Fruit fly (Drosophila melanogaster): ENCODE results near the gene CG8927.
A peak's percentile ranks its signal among the peaks of the same experiment; 100 is the strongest.

CG8927 gene

DNA sequence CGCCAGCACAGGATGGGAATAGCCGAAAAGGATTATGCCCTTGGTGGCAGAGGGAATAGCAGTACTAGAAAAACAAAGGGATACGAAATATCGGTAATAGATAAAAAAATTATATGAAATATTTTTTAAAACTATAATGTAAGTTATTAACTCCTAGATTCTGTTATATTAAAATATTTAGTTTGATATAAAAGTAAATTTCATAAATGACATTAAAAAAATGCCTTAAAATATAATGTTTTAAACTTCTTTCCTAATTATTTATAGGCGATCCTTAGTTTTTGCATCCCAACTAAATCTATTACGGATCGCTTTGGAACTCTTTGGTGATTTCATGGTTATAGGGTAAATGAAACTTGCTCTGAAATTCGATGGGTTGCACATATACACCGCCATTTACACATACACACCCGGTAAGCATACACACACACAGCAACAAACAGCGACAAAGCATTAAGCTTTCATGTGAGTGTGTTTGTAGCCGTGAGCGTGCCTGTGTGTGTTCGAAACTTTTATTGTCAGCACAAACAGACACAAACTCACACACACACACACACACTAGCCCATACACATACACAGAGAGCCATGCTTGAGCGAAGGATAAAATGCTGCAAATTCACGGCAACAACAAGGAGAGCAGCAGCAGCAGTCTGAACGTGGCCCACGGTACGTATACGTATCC lies 33.1 kb downstream of the CG8927 start:
- TF ChIP-seq psq (GFP tag; optimal IDR thresholded peaks at IDR 0.05): peak; percentile 11
- TF ChIP-seq Sp1 (GFP tag; optimal IDR thresholded peaks at IDR 0.05): no peak
- no peak for TF ChIP-seq woc (GFP tag; optimal IDR thresholded peaks at IDR 0.05)
- peak in 1 of 2 experiments; percentile 23 for TF ChIP-seq foxo (GFP tag; optimal IDR thresholded peaks at IDR 0.05)

DNA sequence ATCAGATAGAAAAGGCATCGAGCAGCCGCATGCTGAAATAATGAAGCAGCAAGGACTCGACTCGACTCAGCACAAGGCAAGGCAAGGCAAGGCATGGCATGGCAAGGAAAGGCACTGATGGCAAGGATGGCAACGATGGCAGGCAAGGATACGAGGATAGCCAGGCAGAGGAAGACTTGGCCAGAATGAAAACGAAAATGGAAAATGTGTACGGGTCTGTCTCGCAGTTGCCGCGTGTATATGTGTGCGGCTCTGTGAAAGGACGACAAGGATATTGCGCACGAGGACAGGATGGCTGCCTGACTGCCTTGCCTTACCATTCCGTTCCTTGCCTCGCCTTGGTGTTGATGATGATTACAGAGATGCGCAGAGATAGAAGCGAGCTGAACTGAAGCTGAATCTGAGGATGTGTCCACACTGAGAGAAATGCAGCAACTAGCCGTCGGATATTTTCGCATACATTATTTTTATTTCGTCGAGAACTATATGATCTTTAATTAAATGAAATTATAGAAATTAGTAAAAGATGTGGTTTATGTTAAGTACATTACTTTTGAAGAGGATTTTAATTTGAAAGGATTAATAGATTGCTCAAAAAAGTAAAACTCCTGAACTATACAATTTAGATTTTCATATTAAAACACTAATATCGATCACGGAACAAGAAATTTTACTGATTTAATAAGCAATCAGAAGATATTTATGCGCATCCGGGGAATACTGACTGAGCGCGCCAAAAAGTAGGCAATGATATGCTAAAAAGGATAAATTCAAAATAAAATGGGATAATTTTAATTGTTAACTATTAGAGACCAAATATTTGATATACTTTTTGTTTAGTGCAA lies 33.9 kb downstream of the CG8927 start:
- TF ChIP-seq Sp1 (GFP tag; optimal IDR thresholded peaks at IDR 0.05) (peak; percentile 6), Mio (GFP tag; optimal IDR thresholded peaks at IDR 0.05) (no peak)

DNA sequence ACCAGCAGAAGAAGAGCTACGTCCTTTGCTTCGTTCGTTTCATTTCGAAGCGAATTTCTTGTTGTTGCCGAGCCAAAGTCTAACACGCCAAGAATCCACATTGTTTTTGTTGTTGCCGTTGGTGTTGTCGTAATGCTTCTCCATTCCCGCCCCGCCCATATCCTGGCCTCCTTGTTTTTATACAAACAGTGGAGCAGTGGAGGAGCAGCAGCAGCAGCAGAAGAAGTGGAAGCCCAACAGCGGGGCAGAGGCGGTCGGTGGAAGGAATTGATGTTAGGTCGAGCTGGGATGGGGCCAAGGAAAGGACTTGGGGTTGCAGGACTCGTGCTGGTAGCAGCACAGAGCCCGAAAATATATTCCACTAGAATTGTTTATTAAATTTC lies 34.5 kb downstream of the CG8927 start:
- no peak for TF ChIP-seq dl (GFP tag; optimal IDR thresholded peaks at IDR 0.05; ENCODE audit: insufficient read depth in 1 of 2, partially characterized antibody in 2 of 2)
- TF ChIP-seq CrebA (GFP tag; optimal IDR thresholded peaks at IDR 0.05; ENCODE audit: borderline replicate concordance): no peak
- TF ChIP-seq Hr83 (GFP tag; optimal IDR thresholded peaks at IDR 0.05; ENCODE audit: poor library complexity, severe bottlenecking): no peak
- no peak for TF ChIP-seq Myc (optimal IDR thresholded peaks at IDR 0.05)
- no peak for TF ChIP-seq Rel (GFP tag; optimal IDR thresholded peaks at IDR 0.05)
- TF ChIP-seq Rel (tag; optimal IDR thresholded peaks at IDR 0.05): no peak
- peak; percentile 10 for TF ChIP-seq Dfd (GFP tag; optimal IDR thresholded peaks at IDR 0.05)

DNA sequence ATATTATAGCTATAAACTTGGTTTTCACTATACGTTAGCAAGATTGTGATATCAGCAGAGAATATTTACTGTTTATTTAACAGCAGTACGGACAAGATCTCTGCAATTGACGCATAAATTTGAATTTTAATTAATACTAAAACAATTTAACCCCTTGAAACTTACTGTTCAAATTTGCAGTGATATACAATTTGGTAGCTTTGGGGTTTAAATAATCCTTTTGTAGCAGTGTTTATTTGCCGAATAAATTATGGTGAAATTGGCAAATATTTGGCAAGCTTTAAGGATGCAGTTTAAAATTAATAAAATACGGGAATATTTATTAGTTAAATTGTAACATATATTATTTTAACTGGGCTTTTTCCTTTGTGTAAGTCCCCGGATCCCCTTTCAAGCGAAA lies 36.5 kb downstream of the CG8927 start:
- TF ChIP-seq foxo (GFP tag; optimal IDR thresholded peaks at IDR 0.05) (no peak), CrebA (GFP tag; optimal IDR thresholded peaks at IDR 0.05; ENCODE audit: borderline replicate concordance) (no peak), usp (GFP tag; optimal IDR thresholded peaks at IDR 0.05) (no peak), br (GFP tag; optimal IDR thresholded peaks at IDR 0.05) (no peak), h (GFP tag; optimal IDR thresholded peaks at IDR 0.05) (no peak), ey (GFP tag; optimal IDR thresholded peaks at IDR 0.05) (no peak), Hr78 (GFP tag; optimal IDR thresholded peaks at IDR 0.05) (no peak), Vsx2 (GFP tag; optimal IDR thresholded peaks at IDR 0.05; ENCODE audit: partially characterized antibody) (no peak), psq (GFP tag; optimal IDR thresholded peaks at IDR 0.05) (no peak), sage (GFP tag; optimal IDR thresholded peaks at IDR 0.05) (no peak), woc (GFP tag; optimal IDR thresholded peaks at IDR 0.05) (no peak), CG32264 (GFP tag; optimal IDR thresholded peaks at IDR 0.05) (no peak), Mio (GFP tag; optimal IDR thresholded peaks at IDR 0.05) (no peak), HLH106 (tag; optimal IDR thresholded peaks at IDR 0.05) (no peak), Abd-B (GFP tag; optimal IDR thresholded peaks at IDR 0.05) (no peak)

DNA sequence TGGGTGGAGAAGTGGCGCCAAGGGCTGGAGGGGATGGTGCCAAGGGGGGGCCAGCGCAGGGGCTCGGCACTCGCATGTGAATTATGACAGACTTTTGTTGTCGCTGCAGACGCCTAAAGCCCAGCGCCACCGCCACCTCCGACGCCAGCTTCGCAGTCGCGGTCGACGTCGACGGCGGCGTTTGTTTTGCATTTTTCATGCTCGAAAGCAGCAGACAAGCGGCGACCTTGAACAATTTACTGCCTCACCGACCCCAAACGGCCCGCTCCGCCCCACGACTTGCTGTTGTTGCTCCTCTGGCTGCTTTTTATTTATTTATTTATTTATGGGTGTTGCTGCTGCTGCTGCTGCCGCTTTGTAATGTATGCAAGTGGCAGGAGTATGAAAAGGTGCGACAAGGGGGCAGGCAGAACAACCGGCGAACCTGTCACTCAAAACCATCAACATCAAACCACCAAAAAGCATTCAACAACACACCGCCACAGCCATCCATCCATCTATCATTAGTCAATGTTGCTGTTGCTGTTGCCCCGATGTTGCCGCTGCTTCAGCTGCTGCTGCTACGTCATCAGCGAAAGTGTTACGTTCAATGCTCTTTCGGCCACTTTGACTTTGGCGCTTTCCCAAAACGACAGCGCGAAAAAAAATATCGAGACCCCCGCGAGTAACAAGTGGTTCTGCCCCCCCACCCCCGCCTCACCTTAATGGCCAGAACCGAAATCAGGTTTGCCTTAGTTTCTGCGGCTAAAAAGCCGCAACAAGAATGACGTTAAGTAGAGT lies 37.6 kb downstream of the CG8927 start:
- TF ChIP-seq sage (GFP tag; optimal IDR thresholded peaks at IDR 0.05) (no peak), GATAd (GFP tag; optimal IDR thresholded peaks at IDR 0.05) (no peak), Hr83 (GFP tag; optimal IDR thresholded peaks at IDR 0.05; ENCODE audit: poor library complexity, severe bottlenecking) (no peak), Dfd (GFP tag; optimal IDR thresholded peaks at IDR 0.05) (peak; percentile 15), rgr (GFP tag; optimal IDR thresholded peaks at IDR 0.05) (no peak)

DNA sequence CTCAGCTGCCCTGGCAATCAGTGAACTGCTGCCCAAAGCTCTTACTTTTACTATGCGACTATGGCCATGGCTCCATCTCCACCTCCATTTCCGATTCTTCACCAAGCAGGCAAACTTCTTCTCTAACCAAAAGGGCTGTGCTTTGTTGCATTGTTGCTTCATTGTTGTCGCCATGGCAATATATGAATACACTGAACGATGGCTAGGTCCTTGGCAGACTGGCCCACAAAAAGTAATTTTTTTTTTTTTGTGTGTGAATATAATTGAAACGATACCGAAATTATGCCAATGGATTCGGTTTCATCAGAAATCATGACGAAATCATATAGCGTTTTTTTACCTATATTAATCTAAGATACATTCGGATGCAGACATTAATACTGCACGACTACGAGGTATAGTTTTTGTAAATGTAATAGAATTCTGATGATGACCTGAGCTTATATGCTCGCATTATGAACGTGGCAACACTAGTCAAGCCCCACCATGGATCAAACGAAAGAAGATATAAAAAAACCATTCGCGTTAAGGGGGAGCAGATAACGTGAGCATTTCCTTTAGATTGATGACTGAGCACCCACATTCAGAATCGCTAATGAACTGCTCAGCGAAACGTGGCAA lies 39.3 kb downstream of the CG8927 start:
- TF ChIP-seq foxo (GFP tag; optimal IDR thresholded peaks at IDR 0.05) (no peak), dmrt93B (GFP tag; optimal IDR thresholded peaks at IDR 0.05) (no peak), Sp1 (GFP tag; optimal IDR thresholded peaks at IDR 0.05) (no peak), dl (GFP tag; optimal IDR thresholded peaks at IDR 0.05; ENCODE audit: insufficient read depth in 1 of 2, partially characterized antibody in 2 of 2) (no peak), usp (GFP tag; optimal IDR thresholded peaks at IDR 0.05) (no peak), sage (GFP tag; optimal IDR thresholded peaks at IDR 0.05) (no peak), Hnf4 (GFP tag; optimal IDR thresholded peaks at IDR 0.05) (no peak), dsf (GFP tag; optimal IDR thresholded peaks at IDR 0.05; ENCODE audit: borderline replicate concordance) (no peak), CG9705 (GFP tag; optimal IDR thresholded peaks at IDR 0.05) (no peak), psq (GFP tag; optimal IDR thresholded peaks at IDR 0.05) (no peak), ey (GFP tag; optimal IDR thresholded peaks at IDR 0.05) (no peak), Dfd (GFP tag; optimal IDR thresholded peaks at IDR 0.05) (no peak), tai (GFP tag; optimal IDR thresholded peaks at IDR 0.05) (no peak), Vsx2 (GFP tag; optimal IDR thresholded peaks at IDR 0.05; ENCODE audit: partially characterized antibody) (no peak), GATAd (GFP tag; optimal IDR thresholded peaks at IDR 0.05) (no peak), jim (GFP tag; optimal IDR thresholded peaks at IDR 0.05) (no peak), OdsH (GFP tag; optimal IDR thresholded peaks at IDR 0.05) (no peak)

Data from whole organism, wandering third instar larva.